Worm (Caenorhabditis elegans) whole organism, L4/young adult: ENCODE results near the gene C34E10.10.
A peak's percentile ranks its signal among the peaks of the same experiment; 100 is the strongest.

Source experiments
- W03F9.2 ChIP-seq: fragments of 150-350 bp; optimal IDR thresholded peaks from 2 replicates; lab custom pipeline; 2014; ENCODE audit warnings: missing biosample characterization, missing genetic modification characterization
- dao-5 ChIP-seq: sonication (generic microtip); optimal IDR thresholded peaks from 2 replicates; lab custom pipeline; 2016; ENCODE audit warnings: missing genotype, missing genetic modification characterization, moderate library complexity, missing compliant biosample characterization
- him-1 ChIP-seq: sonication (generic microtip); optimal IDR thresholded peaks from 2 replicates; lab custom pipeline; 2016; ENCODE audit warnings: missing genotype, missing genetic modification reagents, missing genetic modification characterization, missing compliant biosample characterization

C34E10.10 gene

DNA sequence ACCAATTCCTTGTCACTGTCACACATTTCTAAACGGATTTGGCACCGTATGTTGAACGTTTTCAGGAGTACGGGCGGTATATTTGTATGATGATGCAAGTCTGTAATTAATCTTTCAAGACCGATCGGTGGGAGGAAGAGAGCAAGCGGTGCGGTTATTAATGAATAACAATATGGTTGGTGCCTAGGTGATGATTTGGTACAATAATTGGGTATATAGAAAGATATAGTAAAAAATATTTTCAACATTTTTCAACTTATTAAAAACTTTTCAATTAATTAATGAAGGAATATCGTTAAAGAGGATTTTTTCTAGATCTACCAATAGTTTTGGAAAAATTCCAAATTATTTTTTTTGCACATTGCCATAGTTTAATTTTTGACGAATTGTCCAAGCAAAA is 16.9 kb upstream of the C34E10.10 start, which contains the start of gene cnd-1:
Gene cnd-1 (minus strand): TSS at position 101 of the 400 bp plus-strand sequence.
- TF ChIP-seq him-1 (tag; lab: Kevin White, UChicago) (no peak), W03F9.2 (tag; lab: Kevin White, UChicago) (no peak), dao-5 (tag; lab: Kevin White, UChicago) (no peak)

ce11 chrIII:5241854-5242253 is 14.2 kb upstream of the C34E10.10 start:
- no peak for TF ChIP-seq W03F9.2 (tag; lab: Kevin White, UChicago)
- no peak for TF ChIP-seq dao-5 (tag; lab: Kevin White, UChicago)
- TF ChIP-seq him-1 (tag; lab: Kevin White, UChicago) = no peak

ce11 chrIII:5236104-5236503 is 8.4 kb upstream of the C34E10.10 start, which contains the start of gene prx-10:
Gene prx-10, plus strand, starts transcription at chrIII:5236404.
- TF ChIP-seq W03F9.2 (tag; lab: Kevin White, UChicago) (no peak), dao-5 (tag; lab: Kevin White, UChicago) (no peak), him-1 (tag; lab: Kevin White, UChicago) (no peak)

DNA sequence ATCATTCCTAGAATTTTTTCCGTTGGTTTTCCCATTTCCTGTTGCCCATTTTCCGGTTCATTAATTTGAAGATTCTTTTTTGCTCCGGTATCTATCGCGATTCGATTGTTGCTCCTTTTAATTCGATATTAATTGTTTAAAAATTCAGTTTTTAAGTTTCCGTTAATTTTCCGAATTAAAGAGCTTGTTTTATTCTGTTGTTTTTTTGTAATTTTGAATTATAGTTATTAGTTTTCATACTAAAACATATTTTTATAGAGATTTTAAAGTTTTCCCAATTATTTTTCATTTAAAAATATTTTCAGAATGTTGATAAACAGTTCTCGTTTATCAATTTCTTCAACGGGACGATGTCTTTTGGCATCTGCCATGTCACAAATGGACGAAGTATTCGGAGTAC is 6.6 kb upstream of the C34E10.10 start, which contains the start of gene mrps-26:
Gene mrps-26 (plus strand): TSS at position 301 of the 400 bp plus-strand sequence.
- TF ChIP-seq him-1 (tag; lab: Kevin White, UChicago) = no peak
- TF ChIP-seq dao-5 (tag; lab: Kevin White, UChicago) = no peak
- TF ChIP-seq W03F9.2 (tag; lab: Kevin White, UChicago) = no peak

DNA sequence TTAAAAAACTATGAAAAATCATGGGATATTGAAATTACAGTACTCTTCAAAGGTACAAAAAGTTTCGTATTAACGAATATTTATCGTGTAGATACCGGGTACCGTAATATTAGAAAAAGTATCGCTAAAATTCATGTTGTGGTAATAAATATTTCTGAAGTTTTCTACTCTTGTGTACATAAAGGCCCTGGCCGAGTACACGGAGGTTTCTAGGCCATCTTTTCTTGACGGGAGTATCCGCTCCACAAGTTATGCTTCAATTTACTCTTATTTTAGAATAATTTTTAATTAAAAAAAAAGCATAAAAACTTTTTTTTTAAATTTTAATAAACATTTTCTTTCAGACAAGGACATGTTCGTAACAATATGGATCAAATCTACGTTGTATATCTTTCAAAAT is 5.5 kb upstream of the C34E10.10 start:
- TF ChIP-seq dao-5 (tag; lab: Kevin White, UChicago) (no peak), W03F9.2 (tag; lab: Kevin White, UChicago) (no peak), him-1 (tag; lab: Kevin White, UChicago) (no peak)

- TF ChIP-seq him-1 (tag; lab: Kevin White, UChicago) = no peak
- TF ChIP-seq W03F9.2 (tag; lab: Kevin White, UChicago) = no peak
- no peak for TF ChIP-seq dao-5 (tag; lab: Kevin White, UChicago)
These were observed 2.7 kb upstream of the C34E10.10 start, which contains the start of gene prmt-5 for ce11 chrIII:5230415-5230814. Gene prmt-5, plus strand, starts transcription at chrIII:5230555.

DNA sequence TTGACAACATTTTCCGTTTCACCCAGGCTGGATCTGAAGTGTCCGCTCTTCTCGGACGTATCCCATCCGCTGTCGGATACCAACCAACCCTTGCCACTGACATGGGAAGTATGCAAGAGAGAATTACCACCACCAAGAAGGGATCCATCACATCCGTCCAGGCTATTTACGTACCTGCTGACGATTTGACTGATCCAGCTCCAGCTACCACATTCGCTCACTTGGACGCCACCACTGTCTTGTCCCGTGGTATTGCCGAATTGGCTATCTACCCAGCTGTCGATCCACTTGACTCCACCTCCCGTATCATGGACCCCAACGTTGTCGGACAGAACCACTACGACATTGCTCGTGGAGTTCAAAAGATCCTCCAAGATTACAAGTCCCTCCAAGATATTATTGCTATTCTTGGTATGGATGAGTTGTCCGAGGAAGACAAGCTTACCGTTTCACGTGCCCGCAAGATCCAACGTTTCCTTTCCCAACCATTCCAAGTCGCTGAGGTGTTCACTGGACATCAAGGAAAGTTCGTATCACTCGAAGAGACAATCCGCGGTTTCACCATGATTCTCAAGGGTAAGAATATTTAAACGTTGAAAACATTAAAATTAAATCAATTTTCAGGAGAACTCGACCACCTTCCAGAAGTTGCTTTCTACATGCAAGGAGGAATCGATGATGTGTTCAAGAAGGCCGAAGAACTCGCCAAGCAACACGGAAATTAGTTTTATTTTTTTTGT is 2.0 kb upstream of the C34E10.10 start:
- TF ChIP-seq him-1 (tag; lab: Kevin White, UChicago) (no peak), dao-5 (tag; lab: Kevin White, UChicago) (no peak), W03F9.2 (tag; lab: Kevin White, UChicago) (no peak)

DNA sequence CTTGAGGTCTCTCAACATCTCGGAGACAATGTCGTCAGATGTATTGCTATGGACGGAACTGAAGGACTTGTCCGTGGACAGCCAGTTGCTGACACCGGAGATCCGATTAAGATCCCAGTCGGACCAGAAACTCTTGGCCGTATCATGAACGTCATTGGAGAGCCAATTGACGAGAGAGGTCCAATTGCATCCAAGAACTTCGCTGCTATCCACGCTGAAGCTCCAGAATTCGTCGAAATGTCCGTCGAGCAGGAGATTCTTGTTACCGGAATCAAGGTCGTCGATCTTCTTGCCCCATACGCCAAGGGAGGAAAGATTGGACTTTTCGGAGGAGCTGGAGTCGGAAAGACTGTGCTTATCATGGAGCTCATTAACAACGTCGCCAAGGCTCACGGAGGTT is 1.2 kb upstream of the C34E10.10 start:
- TF ChIP-seq him-1 (tag; lab: Kevin White, UChicago) (no peak), dao-5 (tag; lab: Kevin White, UChicago) (no peak), W03F9.2 (tag; lab: Kevin White, UChicago) (no peak)

DNA sequence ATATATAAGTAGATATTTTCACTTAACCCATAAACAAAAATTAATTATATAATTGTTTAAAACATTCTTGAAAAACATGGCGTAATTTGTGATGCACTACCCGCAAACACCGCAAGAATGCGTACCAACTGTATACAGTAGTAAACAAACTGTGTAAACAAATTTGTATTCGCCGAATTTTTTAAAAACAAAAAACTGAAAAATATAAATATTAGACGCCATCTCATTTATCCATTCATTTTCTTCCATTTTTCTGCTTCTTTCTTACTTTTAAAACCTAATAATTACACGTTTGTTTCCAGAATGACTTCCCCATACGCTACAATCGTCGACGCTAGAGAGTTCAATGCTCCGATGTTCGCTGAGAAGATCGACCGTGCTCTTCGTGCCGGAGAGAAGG is 2.4 kb downstream of the C34E10.10 start, which contains the start of gene nex-1:
Gene nex-1 (plus strand): TSS at position 301 of the 400 bp plus-strand sequence.
- TF ChIP-seq W03F9.2 (tag; lab: Kevin White, UChicago) (peak; percentile 17), him-1 (tag; lab: Kevin White, UChicago) (no peak)

ce11 chrIII:5224908-5225307 is 2.8 kb downstream of the C34E10.10 start:
- no peak for TF ChIP-seq W03F9.2 (tag; lab: Kevin White, UChicago)
- TF ChIP-seq dao-5 (tag; lab: Kevin White, UChicago) = no peak
- no peak for TF ChIP-seq him-1 (tag; lab: Kevin White, UChicago)

DNA sequence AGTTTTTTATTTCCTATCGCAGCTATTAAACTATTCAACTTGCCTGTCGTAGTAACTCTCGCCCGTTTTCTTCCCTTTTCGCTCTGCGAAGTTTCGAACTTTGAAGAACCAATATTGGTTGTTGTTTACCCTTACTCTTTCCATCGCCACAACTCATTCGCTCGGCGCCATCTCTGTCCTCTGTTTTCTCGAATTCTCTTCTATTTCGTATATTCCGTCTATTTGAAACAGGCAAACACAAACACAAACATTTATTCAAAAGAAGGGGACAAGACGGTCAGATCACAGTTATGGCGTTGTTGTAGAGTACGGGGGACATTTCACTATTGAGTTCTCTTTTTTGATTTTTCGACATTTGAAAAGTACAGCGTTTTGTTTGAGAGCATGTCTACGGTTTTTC is 4.9 kb downstream of the C34E10.10 start:
- no peak for TF ChIP-seq dao-5 (tag; lab: Kevin White, UChicago)
- no peak for TF ChIP-seq W03F9.2 (tag; lab: Kevin White, UChicago)
- TF ChIP-seq him-1 (tag; lab: Kevin White, UChicago) = no peak

DNA sequence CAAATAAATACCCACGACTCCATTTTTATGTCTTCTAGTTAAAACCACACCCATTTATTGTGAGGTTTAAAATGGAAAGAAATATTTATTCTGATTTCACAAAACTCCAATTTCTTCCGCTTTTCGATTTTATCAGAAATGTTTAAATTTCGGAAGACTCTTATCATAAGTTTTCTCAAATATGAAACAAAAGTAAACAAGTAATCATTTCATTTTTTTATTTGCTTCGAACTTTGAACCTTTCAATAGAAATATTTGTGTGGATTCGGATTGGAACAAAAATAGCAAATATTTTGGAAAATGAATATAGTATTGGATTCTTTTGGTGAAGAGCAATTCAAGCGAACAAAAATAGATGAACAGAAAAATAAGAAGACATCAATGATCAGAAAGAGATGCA is 5.9 kb downstream of the C34E10.10 start:
- TF ChIP-seq W03F9.2 (tag; lab: Kevin White, UChicago) (no peak), him-1 (tag; lab: Kevin White, UChicago) (no peak), dao-5 (tag; lab: Kevin White, UChicago) (no peak)

- TF ChIP-seq him-1 (tag; lab: Kevin White, UChicago) = no peak
- TF ChIP-seq W03F9.2 (tag; lab: Kevin White, UChicago) = no peak
- no peak for TF ChIP-seq dao-5 (tag; lab: Kevin White, UChicago)
These were observed 9.0 kb downstream of the C34E10.10 start, which contains the start of gene ZC155.2 for ce11 chrIII:5218687-5219086. Gene ZC155.2, plus strand, starts transcription at chrIII:5218987.

- TF ChIP-seq dao-5 (tag; lab: Kevin White, UChicago) = no peak
- no peak for TF ChIP-seq him-1 (tag; lab: Kevin White, UChicago)
- TF ChIP-seq W03F9.2 (tag; lab: Kevin White, UChicago) = no peak
These were observed 10.2 kb downstream of the C34E10.10 start, which contains the start of gene cutl-19 for ce11 chrIII:5217511-5217910. Gene cutl-19, minus strand, starts transcription at chrIII:5217611.
